Fruit fly (Drosophila melanogaster): ENCODE measurements around the gene CG4743.

dm6 chr3R:25630541-25630940 lies 49.8 kb downstream of the CG4743 start:
- TF ChIP-seq CG9948 (tag; optimal IDR thresholded peaks at IDR 0.05): no peak
- TF ChIP-seq EcR (GFP tag; optimal IDR thresholded peaks at IDR 0.05): no peak
- no peak for TF ChIP-seq D1 (tag; optimal IDR thresholded peaks at IDR 0.05)
- TF ChIP-seq CG32121 (GFP tag; IDR thresholded peaks at IDR 0.05): no peak

All from whole organism, pupa.